Fruit fly (Drosophila melanogaster) S2 (cell line): Measurements from ENCODE around the gene Gr63a.

Experiments used
- CG8478 ChIP-seq: fragments of >200 bp; optimal IDR thresholded peaks from 2 replicates; lab custom pipeline; 2018
- CTCF ChIP-seq, 2 experiments: fragments of >200 bp; optimal IDR thresholded peaks; 2 replicates each; lab custom pipeline; 2018

Gr63a gene

DNA sequence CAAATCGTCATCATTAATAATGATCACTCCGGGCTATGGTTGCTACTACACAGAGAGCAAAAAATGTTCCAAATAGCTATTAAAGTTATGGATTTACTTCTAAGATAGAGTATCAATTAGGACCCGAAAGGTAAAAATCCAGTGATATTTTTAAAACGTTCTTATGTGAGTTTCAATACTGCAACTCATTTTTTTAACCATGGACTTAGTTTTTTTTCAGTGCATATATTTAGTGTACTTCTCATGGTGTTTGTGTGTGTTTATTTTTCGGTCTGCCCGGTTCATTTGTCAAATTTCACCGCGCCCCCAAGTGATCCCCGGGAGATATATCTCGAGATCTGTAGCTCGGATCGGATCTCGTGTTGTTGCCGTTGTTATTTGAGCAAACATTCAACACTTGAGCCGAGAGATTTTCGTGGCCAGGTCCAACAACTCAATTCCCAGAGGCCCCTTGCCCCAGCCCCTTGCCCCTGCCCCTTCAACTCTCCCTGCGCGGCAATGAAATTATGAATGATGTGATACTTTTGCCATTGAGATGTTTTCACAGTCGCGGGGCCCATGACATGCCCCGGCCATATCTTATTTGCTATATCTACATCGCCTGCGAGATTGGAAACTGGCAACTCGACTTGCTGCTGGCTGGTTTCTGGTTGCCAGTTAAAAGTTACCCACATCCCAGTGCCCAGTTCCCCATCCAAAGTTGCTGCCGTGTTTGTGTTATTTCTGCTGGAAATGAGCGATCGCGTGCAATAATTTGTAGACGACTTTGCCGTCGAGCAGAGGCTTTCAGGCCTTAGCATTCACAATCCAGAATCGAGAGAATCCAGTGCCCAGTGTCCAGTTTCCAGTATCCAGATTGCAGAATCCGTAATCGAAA, 33.7 kb downstream of the Gr63a start:
- TF ChIP-seq CG8478 (no peak), CTCF (optimal IDR thresholded peaks at IDR 0.05; lab: Kevin White, UChicago) (no peak)

DNA sequence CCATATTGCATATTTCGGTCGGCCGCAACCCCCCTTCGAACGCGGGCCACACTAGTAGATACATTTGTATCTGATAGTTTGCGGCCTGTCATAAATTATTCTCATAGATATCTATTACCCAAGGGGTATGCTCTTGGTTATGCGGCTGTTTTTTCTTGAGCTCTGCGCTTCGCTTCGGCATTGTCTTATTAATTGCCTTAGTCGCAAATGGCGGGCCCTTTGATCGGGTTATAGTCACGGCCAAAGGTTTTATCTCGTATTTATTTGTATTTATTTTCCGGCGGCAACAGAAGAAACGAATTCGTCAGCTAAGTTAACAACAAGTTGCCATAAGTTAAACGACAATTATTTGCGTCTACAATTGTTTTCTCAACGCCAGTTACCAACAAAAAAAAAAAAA, 40.4 kb downstream of the Gr63a start:
- TF ChIP-seq CTCF (optimal IDR thresholded peaks at IDR 0.05; lab: Kevin White, UChicago) (no peak), CG8478 (no peak)

DNA sequence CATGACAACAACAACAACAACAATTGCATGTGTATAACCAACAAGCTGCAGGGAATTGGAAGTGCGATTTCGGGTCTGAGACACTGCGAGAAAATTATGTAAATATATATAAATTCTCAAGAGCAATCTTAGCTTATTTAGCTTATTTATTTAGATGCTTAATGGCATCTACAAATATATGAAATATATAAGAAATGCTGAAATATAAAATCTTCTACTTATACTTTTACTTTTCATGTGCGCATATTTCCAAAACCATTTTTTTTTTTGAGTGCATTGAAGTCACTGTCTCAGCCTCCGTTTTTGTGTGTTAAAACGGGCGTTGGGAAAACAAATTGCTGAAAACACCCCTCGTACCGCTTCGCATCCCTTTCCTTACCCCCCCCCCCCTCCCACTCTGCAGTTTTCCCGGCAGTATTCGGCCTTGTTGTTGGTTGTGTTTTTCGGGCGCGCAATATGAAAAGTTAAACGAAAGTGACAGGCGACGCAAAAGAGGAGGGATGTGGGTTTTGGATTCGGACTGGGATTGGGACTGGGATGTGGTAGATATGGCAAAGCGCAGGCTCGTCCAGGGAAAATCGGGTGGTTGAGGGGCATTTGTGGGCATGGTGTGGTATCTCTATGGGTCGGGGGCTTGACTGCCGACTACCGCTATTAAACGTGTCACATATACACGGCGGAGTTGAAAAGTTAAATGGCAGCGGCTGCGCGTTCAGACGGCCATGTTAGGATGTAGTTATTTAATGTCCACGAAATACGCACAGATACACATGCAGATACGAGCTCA, 41.0 kb downstream of the Gr63a start:
- TF ChIP-seq CG8478 (no peak), CTCF (optimal IDR thresholded peaks at IDR 0.05; lab: Kevin White, UChicago) (no peak)

DNA sequence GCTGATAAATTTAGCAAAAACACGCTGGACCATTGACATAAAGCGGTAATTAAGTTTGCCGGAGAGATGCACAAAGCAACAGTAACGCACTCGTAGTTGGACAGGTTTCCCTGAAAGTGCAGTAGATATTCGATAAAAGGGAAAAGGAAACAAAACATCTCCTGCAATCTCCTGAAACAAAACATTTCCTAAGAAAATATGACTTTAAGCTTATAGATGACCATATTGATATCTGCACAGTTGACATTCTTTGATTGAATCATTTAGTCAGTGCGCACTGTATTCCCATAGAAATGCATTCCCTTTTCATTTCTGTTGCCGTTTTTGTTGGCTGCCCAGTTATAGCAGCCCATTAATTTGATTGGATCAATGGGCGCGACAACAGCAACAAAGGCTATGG, 43.6 kb downstream of the Gr63a start:
- no peak for TF ChIP-seq CG8478
- no peak for TF ChIP-seq CTCF (optimal IDR thresholded peaks at IDR 0.05; lab: Kevin White, UChicago)

DNA sequence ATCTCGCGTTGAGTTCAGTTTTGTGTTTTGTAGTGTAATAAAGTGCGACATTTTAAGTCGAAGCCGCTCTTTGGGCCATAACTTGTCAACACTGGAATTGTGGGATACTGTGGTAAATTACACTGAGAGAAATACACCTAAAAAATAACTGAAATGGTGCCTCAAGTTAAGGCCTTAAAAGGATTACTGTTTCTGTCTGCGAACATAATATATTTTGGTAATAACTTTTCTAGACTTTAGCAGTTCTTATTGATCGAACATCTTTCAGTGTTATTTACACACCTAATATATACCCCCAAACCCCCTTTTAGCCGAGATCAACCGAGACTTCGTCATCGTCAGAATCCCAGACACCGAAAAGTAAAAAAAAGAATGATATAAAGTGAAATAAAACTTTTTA, 44.6 kb downstream of the Gr63a start:
- TF ChIP-seq CG8478 (no peak), CTCF (optimal IDR thresholded peaks at IDR 0.05; lab: Kevin White, UChicago) (no peak)

DNA sequence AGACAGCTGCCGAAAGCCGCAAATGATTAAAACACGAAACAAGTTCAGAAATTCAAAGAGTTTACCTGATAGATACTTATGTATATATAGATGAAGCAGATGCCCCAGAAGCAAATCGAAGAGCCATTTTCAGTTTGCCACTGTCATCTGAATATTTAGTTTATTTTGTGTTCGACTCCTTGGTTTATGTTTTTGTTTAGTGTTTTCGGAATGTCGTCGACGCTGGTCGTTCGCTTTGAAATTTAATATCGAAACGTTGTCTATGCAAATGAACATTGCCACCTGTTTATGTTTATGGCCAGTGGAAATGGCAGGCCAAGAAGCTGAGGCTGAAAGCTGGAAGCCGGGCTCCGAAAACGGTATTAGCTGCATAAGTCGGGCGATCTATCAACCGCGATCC, 45.4 kb downstream of the Gr63a start:
- TF ChIP-seq CG8478, result no peak
- TF ChIP-seq CTCF (optimal IDR thresholded peaks at IDR 0.05; lab: Kevin White, UChicago), result no peak

DNA sequence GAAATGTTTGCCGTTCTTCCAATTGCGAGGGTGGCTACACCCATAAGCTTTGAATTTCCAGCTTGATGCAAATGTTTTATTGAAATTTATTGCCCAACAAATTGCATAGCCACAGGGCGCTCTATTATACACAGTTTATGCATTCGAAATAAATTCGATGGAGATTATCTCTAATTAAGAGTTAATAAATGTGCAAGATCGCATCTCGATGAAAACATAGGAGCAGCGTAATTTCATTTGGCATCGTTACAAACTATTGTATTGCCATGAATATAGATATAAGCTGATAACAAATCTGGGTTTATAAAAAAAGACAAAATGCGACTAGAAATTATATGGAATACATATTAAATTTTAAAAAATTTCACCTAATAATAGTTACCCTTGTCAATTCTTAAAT, 45.9 kb downstream of the Gr63a start:
- TF ChIP-seq CG8478 (no peak), CTCF (optimal IDR thresholded peaks at IDR 0.05; lab: Kevin White, UChicago) (no peak)

DNA sequence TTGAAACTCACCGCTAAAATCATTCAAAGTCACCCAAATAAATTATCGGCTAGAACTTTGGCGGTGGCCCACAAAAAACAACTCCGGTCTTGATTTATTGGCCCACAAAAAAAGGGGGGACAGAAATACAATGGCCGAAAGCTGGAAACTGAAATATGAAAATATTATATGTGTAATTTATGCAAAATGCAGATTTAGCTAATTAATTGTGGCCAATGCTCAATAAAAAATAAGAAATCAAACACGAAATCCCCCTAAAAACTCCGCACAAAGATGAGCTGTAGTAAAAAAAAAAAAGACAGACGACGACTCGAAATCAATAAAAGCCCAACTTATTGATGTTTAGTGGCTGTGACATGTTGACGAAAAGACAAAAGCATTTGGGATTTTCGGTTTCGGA, 46.6 kb downstream of the Gr63a start:
- TF ChIP-seq CG8478, result no peak

DNA sequence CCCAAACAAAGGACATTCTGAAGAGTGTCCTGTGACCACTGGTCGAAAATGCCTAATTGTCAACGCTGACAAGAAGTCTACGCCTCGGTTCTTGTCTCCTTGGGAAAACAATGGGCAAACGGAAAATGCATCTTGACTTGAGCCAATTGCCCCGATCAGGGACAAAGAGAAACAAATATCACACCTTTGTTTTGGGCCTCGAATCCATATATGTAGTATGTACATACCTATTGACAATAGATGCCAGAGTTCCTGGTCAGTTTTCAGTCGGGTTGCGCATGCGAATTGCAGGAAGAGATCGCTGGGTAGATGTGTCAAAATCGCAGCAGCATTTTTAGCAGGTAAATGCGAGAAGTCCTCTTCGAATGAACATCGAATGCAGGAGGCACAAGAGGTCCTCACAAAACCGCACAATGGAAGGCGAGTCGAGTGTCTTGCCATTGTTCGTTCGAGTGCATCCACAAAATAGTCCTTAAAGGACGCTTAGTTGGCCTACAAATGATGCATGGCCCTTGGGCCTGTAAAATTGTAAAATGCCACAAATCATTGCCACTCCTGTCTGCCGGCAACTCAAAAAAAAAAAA, 47.6 kb downstream of the Gr63a start:
- TF ChIP-seq CTCF (optimal IDR thresholded peaks at IDR 0.05; lab: Kevin White, UChicago) (no peak), CG8478 (no peak)

DNA sequence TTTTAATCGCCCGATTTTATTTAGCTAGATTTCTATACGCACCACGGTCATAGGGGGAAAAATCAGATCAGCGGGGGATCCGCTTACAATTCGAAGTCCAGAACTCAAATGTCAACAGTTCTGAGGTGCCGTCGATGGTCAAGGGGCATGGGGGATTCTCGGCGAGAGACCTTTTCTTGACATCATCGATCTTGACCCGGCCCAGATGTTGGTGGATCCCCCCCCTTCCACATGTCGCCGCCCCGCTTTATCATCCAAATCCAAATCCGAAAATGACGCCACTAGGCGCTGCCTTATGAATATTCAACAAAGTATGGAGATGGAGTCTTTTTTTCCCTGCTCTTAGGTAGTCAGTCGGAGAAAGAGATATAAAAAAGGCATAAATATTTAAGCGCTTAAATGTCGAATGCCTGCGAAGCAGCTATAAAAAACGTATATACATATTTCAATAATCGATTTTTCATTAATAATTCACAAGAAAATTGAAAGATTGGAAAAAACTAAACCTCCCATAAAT, 48.5 kb downstream of the Gr63a start:
- TF ChIP-seq CTCF (optimal IDR thresholded peaks at IDR 0.05; lab: Kevin White, UChicago) (no peak), CG8478 (no peak)

DNA sequence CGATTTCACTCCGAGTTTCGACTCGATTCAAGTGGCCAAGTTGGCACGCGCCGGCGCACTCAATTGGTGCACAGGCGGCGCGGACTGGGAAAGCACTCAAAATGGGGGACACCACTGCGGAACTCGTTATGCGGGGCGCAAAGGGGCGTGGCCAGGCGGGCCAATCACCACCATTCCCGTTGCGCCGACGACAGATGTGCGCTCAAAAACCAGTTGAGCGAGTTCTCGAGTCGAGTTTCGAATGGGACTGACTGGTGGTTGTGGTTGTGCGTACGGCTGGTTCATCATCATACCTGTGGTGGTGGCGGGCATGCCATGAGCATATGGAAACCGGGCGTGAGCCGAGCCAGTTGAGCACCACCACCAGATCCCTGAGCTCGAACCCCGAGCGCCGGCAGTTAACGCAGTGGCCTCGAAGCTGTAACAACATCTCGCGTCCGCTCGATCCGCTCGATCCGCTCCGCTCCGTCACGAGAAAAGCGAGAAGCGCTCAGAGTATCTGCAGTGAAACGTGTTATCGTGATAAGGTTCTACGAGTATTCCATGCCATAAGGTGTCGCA, 50.5 kb downstream of the Gr63a start, which contains the start of gene Awh:
Awh (plus strand) TSS at position 392 of the 561 bp plus-strand sequence.
- TF ChIP-seq CG8478 (no peak), CTCF (optimal IDR thresholded peaks at IDR 0.05; lab: Kevin White, UChicago) (no peak)
